Fruit fly (Drosophila melanogaster) whole organism, pupa: ENCODE data around the gene CG31524.

Experiments used
- CG10348 ChIP-seq: fragments of 200-800 bp; sonication (Bioruptor generic); IDR thresholded peaks from 2 replicates; pipeline ENCODE4 v1.3.6; 2022; ENCODE audit warnings: missing biosample characterization, missing genetic modification characterization
- CG12605 ChIP-seq: fragments of 200-800 bp; sonication (Bioruptor generic); IDR thresholded peaks from 2 replicates; pipeline ENCODE4 v1.3.6; 2022; ENCODE audit warnings: missing biosample characterization, missing genetic modification characterization
- CG13204 ChIP-seq: fragments of 200-800 bp; sonication (Bioruptor generic); optimal IDR thresholded peaks from 2 replicates; lab custom pipeline; 2018; ENCODE audit warnings: missing biosample characterization, mild to moderate bottlenecking, missing genetic modification characterization, moderate library complexity
- CG14655 ChIP-seq: fragments of 200-800 bp; sonication (Bioruptor generic); optimal IDR thresholded peaks from 3 replicates; lab custom pipeline; 2017; ENCODE audit warnings: mild to moderate bottlenecking, missing biosample characterization, missing genetic modification reagents, missing genetic modification characterization
- CG15710 ChIP-seq: fragments of 200-800 bp; sonication (Bioruptor generic); optimal IDR thresholded peaks from 2 replicates; lab custom pipeline; 2018; ENCODE audit warnings: missing biosample characterization, mild to moderate bottlenecking, missing genetic modification characterization, moderate library complexity
- CG17806 ChIP-seq: fragments of 200-800 bp; sonication (Bioruptor generic); optimal IDR thresholded peaks from 2 replicates; lab custom pipeline; 2018; ENCODE audit warnings: missing biosample characterization, mild to moderate bottlenecking, missing genetic modification characterization, moderate library complexity
- CG32121 ChIP-seq: fragments of 200-800 bp; sonication (Bioruptor generic); IDR thresholded peaks from 2 replicates; pipeline ENCODE4 v1.3.6; 2022; ENCODE audit warnings: missing biosample characterization, missing genetic modification characterization
- CG34367 ChIP-seq: fragments of 200-800 bp; sonication (Bioruptor generic); optimal IDR thresholded peaks from 2 replicates; lab custom pipeline; 2018; ENCODE audit warnings: missing biosample characterization, mild to moderate bottlenecking, missing genetic modification characterization
- CG4496 ChIP-seq: fragments of 200-800 bp; sonication (Bioruptor generic); IDR thresholded peaks from 3 replicates; pipeline ENCODE4 v1.3.6; 2022; ENCODE audit warnings: missing biosample characterization, missing genetic modification characterization
- CG8159 ChIP-seq: fragments of 200-800 bp; sonication (Bioruptor generic); optimal IDR thresholded peaks from 3 replicates; lab custom pipeline; 2018; ENCODE audit warnings: missing biosample characterization, mild to moderate bottlenecking, missing genetic modification characterization, moderate library complexity
- CG8301 ChIP-seq: fragments of 200-800 bp; sonication (Bioruptor generic); optimal IDR thresholded peaks from 2 replicates; lab custom pipeline; 2018; ENCODE audit warnings: missing biosample characterization, mild to moderate bottlenecking, missing genetic modification characterization
- CG9948 ChIP-seq: fragments of 200-800 bp; sonication (Bioruptor generic); optimal IDR thresholded peaks from 2 replicates; lab custom pipeline; 2018; ENCODE audit warnings: missing biosample characterization, mild to moderate bottlenecking, missing genetic modification characterization, moderate library complexity
- D1 ChIP-seq: fragments of 200-800 bp; sonication (Bioruptor generic); optimal IDR thresholded peaks from 2 replicates; lab custom pipeline; 2018; ENCODE audit warnings: missing biosample characterization, mild to moderate bottlenecking, missing genetic modification characterization, moderate library complexity
- EcR ChIP-seq: fragments of 200-800 bp; sonication (Bioruptor generic); optimal IDR thresholded peaks from 3 replicates; lab custom pipeline; 2019; ENCODE audit warnings: missing biosample characterization, missing genetic modification characterization, mild to moderate bottlenecking, moderate library complexity, missing genetic modification reagents
- Ets98B ChIP-seq: fragments of 200-800 bp; sonication (Bioruptor generic); IDR thresholded peaks from 2 replicates; pipeline ENCODE4 v1.3.6; 2022; ENCODE audit warnings: missing biosample characterization, missing genetic modification characterization
- Pif1A ChIP-seq: fragments of 200-800 bp; sonication (Bioruptor generic); optimal IDR thresholded peaks from 3 replicates; lab custom pipeline; 2016; ENCODE audit warnings: missing biosample characterization, missing genetic modification characterization
- Pif1B ChIP-seq: fragments of 200-800 bp; sonication (Bioruptor generic); optimal IDR thresholded peaks from 3 replicates; lab custom pipeline; 2016; ENCODE audit warnings: missing biosample characterization, missing genetic modification characterization
- Snoo ChIP-seq: fragments of 200-800 bp; sonication (Bioruptor generic); optimal IDR thresholded peaks from 3 replicates; lab custom pipeline; 2017; ENCODE audit warnings: missing biosample characterization, mild to moderate bottlenecking, missing genetic modification characterization, inconsistent platforms
- fd96Ca ChIP-seq: fragments of 200-800 bp; sonication (Bioruptor generic); IDR thresholded peaks from 3 replicates; pipeline ENCODE4 v1.3.6; 2022; ENCODE audit warnings: missing biosample characterization, missing genetic modification characterization
- gl ChIP-seq: fragments of 200-800 bp; sonication (Bioruptor generic); optimal IDR thresholded peaks from 2 replicates; lab custom pipeline; 2018; ENCODE audit warnings: missing biosample characterization, mild to moderate bottlenecking, missing genetic modification characterization
- rn ChIP-seq: fragments of 200-800 bp; sonication (Bioruptor generic); IDR thresholded peaks from 2 replicates; pipeline ENCODE4 v1.3.6; 2022; ENCODE audit warnings: missing biosample characterization, missing genetic modification characterization

CG31524 gene

DNA sequence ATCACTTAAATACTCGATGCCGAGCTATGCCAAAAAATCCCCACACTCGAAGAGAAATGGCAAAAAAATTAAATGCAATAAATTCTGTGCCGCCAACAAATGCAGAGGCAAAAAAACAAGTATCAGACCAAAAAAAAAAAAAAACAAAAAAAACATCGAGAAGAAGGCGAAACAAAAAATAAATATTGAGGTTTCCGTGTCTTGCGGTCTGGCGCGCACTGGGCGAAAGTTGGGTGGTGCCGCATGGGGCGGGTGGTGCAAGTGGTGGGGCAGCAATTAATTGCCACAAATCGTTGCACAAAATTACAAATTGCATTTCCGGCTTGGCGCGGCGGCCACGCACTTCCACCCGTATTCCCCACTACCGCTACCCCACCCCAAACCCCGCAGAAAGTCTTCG, 20.3 kb upstream of the CG31524 start:
- peak; percentile 46; the same call in 1 of the 2 replicates for TF ChIP-seq rn (GFP tag; lab: Robert Waterston, UW)
- TF ChIP-seq CG13204 (GFP tag; lab: Kevin White, UChicago): no peak
- no peak for TF ChIP-seq CG34367
- peak; percentile 66 for TF ChIP-seq CG32121 (GFP tag; lab: Robert Waterston, UW)
- TF ChIP-seq CG8159 (tag; lab: Kevin White, UChicago): no peak
- no peak for TF ChIP-seq Ets98B (GFP tag; lab: Robert Waterston, UW)

dm6 chr3R:30531989-30532653, 18.0 kb upstream of the CG31524 start, which contains the start of gene tmod:
TSS of gene tmod (plus strand) at chr3R:30532607.
- no peak for TF ChIP-seq rn (GFP tag; lab: Robert Waterston, UW)
- TF ChIP-seq Pif1A (GFP tag; lab: Kevin White, UChicago): peak; percentile 49
- TF ChIP-seq Pif1B (GFP tag; lab: Kevin White, UChicago): no peak
- TF ChIP-seq CG14655: peak; percentile 85
- TF ChIP-seq Snoo (tag; lab: Kevin White, UChicago): no peak
- no peak for TF ChIP-seq CG13204 (GFP tag; lab: Kevin White, UChicago)
- TF ChIP-seq CG17806 (tag; lab: Kevin White, UChicago): peak; percentile 43
- TF ChIP-seq CG10348: 0 out of 2 replicates have a peak, but pooled peaks have one; percentile 18
- TF ChIP-seq fd96Ca (GFP tag; lab: Robert Waterston, UW): peak; percentile 61; the same call in 2 of the 3 replicates
- TF ChIP-seq CG12605 (GFP tag; lab: Robert Waterston, UW): no peak
- no peak for TF ChIP-seq CG32121 (GFP tag; lab: Robert Waterston, UW)
- no peak for TF ChIP-seq EcR (GFP tag; lab: Kevin White, UChicago)
- TF ChIP-seq CG8301: peak; percentile 82
- TF ChIP-seq CG4496 (GFP tag; lab: Robert Waterston, UW): peak; percentile 50; the same call in 1 of the 3 replicates
- TF ChIP-seq D1: no peak
- peak; percentile 49 for TF ChIP-seq CG9948
- TF ChIP-seq gl (tag; lab: Kevin White, UChicago): no peak
- TF ChIP-seq CG34367: no peak
- peak; percentile 38 for TF ChIP-seq CG8159 (tag; lab: Kevin White, UChicago)
- peak; percentile 32 for TF ChIP-seq CG15710 (tag; lab: Kevin White, UChicago)
- peak; percentile 47; the same call in 1 of the 2 replicates for TF ChIP-seq Ets98B (GFP tag; lab: Robert Waterston, UW)

DNA sequence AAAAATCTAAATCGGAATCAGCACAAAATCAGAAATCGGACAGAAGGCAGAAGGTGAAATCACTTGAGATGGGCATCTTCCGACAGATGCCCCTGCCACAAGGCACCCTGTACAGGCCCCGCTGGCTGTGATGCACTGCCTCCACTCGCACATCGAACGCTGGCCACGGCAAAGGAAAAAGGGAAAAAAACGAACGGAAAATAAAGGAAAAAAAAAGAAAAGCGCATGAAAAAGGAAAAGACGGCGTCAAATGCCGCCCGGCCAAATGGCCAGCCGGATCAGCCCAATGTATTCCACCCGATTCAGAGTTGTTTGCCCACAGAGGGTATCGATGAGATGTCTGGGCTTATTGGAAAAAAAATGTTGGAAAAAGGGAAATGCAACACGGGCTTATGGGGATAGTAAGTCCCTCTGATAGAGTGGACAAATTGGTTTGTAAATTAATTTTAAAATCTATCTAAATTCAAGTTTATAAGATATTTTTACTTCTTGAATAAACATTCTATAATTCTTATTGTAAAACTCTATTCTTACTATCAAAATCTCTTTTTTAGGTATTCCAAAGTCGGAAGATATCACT, 17.1 kb upstream of the CG31524 start:
- TF ChIP-seq EcR (GFP tag; lab: Kevin White, UChicago) (no peak), rn (GFP tag; lab: Robert Waterston, UW) (no peak), CG9948 (no peak), CG17806 (tag; lab: Kevin White, UChicago) (no peak), gl (tag; lab: Kevin White, UChicago) (no peak), CG13204 (GFP tag; lab: Kevin White, UChicago) (no peak), Ets98B (GFP tag; lab: Robert Waterston, UW) (peak; percentile 52; the same call in 1 of the 2 replicates), Pif1B (GFP tag; lab: Kevin White, UChicago) (no peak), CG10348 (no peak), CG32121 (GFP tag; lab: Robert Waterston, UW) (no peak; the same call in 1 of the 2 replicates), CG4496 (GFP tag; lab: Robert Waterston, UW) (peak; percentile 64), CG15710 (tag; lab: Kevin White, UChicago) (no peak), Snoo (tag; lab: Kevin White, UChicago) (no peak), CG8301 (peak; percentile 53), CG8159 (tag; lab: Kevin White, UChicago) (no peak), Pif1A (GFP tag; lab: Kevin White, UChicago) (peak; percentile 3), fd96Ca (GFP tag; lab: Robert Waterston, UW) (peak; percentile 73; the same call in 2 of the 3 replicates), CG12605 (GFP tag; lab: Robert Waterston, UW) (peak; percentile 56; the same call in 1 of the 2 replicates), D1 (no peak), CG14655 (peak; percentile 59), CG34367 (no peak)

DNA sequence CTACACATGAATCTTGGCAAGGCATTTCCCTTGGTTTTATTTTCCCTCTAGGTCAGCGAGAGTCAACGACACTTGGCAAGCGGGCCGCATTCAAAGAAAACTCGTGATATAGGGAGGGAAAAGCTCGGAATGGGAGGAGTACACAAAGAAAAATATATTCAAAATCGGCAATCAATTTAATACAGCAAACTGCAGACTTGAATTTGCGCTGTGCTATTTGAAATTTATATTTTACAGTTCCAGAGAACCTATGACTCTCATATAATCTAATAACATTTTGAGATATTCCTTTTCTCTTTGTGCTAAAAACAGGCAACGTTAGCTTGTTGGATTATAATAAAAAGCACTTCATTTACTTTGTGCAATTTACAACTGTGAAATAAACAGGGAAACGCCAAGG, 15.4 kb upstream of the CG31524 start:
- peak; percentile 44 for TF ChIP-seq CG14655
- no peak for TF ChIP-seq CG9948
- no peak for TF ChIP-seq gl (tag; lab: Kevin White, UChicago)
- TF ChIP-seq CG8301: peak; percentile 21
- TF ChIP-seq CG32121 (GFP tag; lab: Robert Waterston, UW): 0 out of 2 replicates have a peak, but pooled peaks have one; percentile 17

- TF ChIP-seq CG14655 (peak; percentile 0), Ets98B (GFP tag; lab: Robert Waterston, UW) (no peak)
These were observed 14.6 kb upstream of the CG31524 start for dm6 chr3R:30528692-30529305.
